Fruit fly (Drosophila melanogaster) whole organism, pupa: ENCODE data around the gene Clc.

Experiments used
- CG10348 ChIP-seq: fragments of 200-800 bp; sonication (Bioruptor generic); IDR thresholded peaks from 2 replicates; pipeline ENCODE4 v1.3.6; 2022; ENCODE audit warnings: missing biosample characterization, missing genetic modification characterization
- CG12605 ChIP-seq: fragments of 200-800 bp; sonication (Bioruptor generic); IDR thresholded peaks from 2 replicates; pipeline ENCODE4 v1.3.6; 2022; ENCODE audit warnings: missing biosample characterization, missing genetic modification characterization
- CG13204 ChIP-seq: fragments of 200-800 bp; sonication (Bioruptor generic); optimal IDR thresholded peaks from 2 replicates; lab custom pipeline; 2018; ENCODE audit warnings: missing biosample characterization, mild to moderate bottlenecking, missing genetic modification characterization, moderate library complexity
- CG14655 ChIP-seq: fragments of 200-800 bp; sonication (Bioruptor generic); optimal IDR thresholded peaks from 3 replicates; lab custom pipeline; 2017; ENCODE audit warnings: mild to moderate bottlenecking, missing biosample characterization, missing genetic modification reagents, missing genetic modification characterization
- CG15710 ChIP-seq: fragments of 200-800 bp; sonication (Bioruptor generic); optimal IDR thresholded peaks from 2 replicates; lab custom pipeline; 2018; ENCODE audit warnings: missing biosample characterization, mild to moderate bottlenecking, missing genetic modification characterization, moderate library complexity
- CG17806 ChIP-seq: fragments of 200-800 bp; sonication (Bioruptor generic); optimal IDR thresholded peaks from 2 replicates; lab custom pipeline; 2018; ENCODE audit warnings: missing biosample characterization, mild to moderate bottlenecking, missing genetic modification characterization, moderate library complexity
- CG4496 ChIP-seq: fragments of 200-800 bp; sonication (Bioruptor generic); IDR thresholded peaks from 3 replicates; pipeline ENCODE4 v1.3.6; 2022; ENCODE audit warnings: missing biosample characterization, missing genetic modification characterization
- CG8159 ChIP-seq: fragments of 200-800 bp; sonication (Bioruptor generic); optimal IDR thresholded peaks from 3 replicates; lab custom pipeline; 2018; ENCODE audit warnings: missing biosample characterization, mild to moderate bottlenecking, missing genetic modification characterization, moderate library complexity
- CG8301 ChIP-seq: fragments of 200-800 bp; sonication (Bioruptor generic); optimal IDR thresholded peaks from 2 replicates; lab custom pipeline; 2018; ENCODE audit warnings: missing biosample characterization, mild to moderate bottlenecking, missing genetic modification characterization
- EcR ChIP-seq: fragments of 200-800 bp; sonication (Bioruptor generic); optimal IDR thresholded peaks from 3 replicates; lab custom pipeline; 2019; ENCODE audit warnings: missing biosample characterization, missing genetic modification characterization, mild to moderate bottlenecking, moderate library complexity, missing genetic modification reagents
- Pif1A ChIP-seq: fragments of 200-800 bp; sonication (Bioruptor generic); optimal IDR thresholded peaks from 3 replicates; lab custom pipeline; 2016; ENCODE audit warnings: missing biosample characterization, missing genetic modification characterization
- Snoo ChIP-seq: fragments of 200-800 bp; sonication (Bioruptor generic); optimal IDR thresholded peaks from 3 replicates; lab custom pipeline; 2017; ENCODE audit warnings: missing biosample characterization, mild to moderate bottlenecking, missing genetic modification characterization, inconsistent platforms
- rn ChIP-seq: fragments of 200-800 bp; sonication (Bioruptor generic); IDR thresholded peaks from 2 replicates; pipeline ENCODE4 v1.3.6; 2022; ENCODE audit warnings: missing biosample characterization, missing genetic modification characterization

DNA sequence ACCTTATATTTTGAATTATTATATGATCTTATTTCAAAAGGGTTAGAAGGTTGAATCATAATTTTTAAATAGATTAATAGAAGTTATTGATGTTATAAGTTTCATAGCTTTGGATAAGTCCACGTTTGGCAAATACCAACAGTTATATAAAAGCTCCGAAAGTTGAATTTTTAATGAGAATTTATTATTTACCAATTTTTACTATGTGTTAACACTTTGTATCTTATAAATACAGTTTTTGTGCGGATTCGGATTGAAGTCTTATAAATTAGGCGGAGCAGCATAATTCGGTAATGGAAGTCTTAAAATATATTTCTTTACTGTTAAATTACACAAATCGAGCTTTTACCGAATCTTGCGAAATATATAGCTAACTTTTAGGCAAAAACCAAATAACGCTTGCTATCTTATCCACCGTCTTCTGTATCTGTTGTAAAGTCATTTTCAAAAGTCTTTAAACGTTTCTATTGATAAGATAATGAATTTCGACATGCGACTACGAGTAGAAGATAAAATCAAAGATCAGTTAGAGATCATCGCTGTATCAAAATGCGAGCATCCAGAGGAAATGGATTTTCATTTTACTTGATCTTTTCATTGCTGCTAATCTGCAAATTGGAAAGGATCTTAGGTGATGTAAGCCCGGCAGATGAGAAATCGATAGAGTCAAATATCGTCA, 41.1 kb upstream of the Clc start, which contains the start of gene CG42833:
- no peak for TF ChIP-seq Snoo (tag; lab: Kevin White, UChicago)
- no peak for TF ChIP-seq EcR (GFP tag; lab: Kevin White, UChicago)
- no peak for TF ChIP-seq CG14655
- TF ChIP-seq Pif1A (GFP tag; lab: Kevin White, UChicago) = no peak
- no peak for TF ChIP-seq CG10348 (GFP tag; lab: Robert Waterston, UW)
- TF ChIP-seq CG17806 (tag; lab: Kevin White, UChicago) = no peak
- no peak for TF ChIP-seq CG8159 (tag; lab: Kevin White, UChicago)
- TF ChIP-seq CG4496 (GFP tag; lab: Robert Waterston, UW) = no peak
- no peak for TF ChIP-seq CG15710 (tag; lab: Kevin White, UChicago)
- TF ChIP-seq CG12605 (GFP tag; lab: Robert Waterston, UW) = no peak
- TF ChIP-seq CG13204 (GFP tag; lab: Kevin White, UChicago) = no peak
- TF ChIP-seq CG8301 = no peak
- no peak for TF ChIP-seq rn
